Worm (Caenorhabditis elegans) whole organism, L2 larva: ENCODE measurements around the gene dnj-25.

Experiments
- C34F6.9 ChIP-seq: fragments of 150-350 bp; optimal IDR thresholded peaks from 2 replicates; lab custom pipeline; 2014; ENCODE audit warnings: missing biosample characterization, missing genetic modification characterization
- F13H6.1 ChIP-seq: sonication (generic microtip); optimal IDR thresholded peaks from 2 replicates; lab custom pipeline; 2016; ENCODE audit warnings: missing genetic modification characterization, missing compliant biosample characterization
- R02D3.7 ChIP-seq: fragments of 150-350 bp; optimal IDR thresholded peaks from 2 replicates; lab custom pipeline; 2014; ENCODE audit warnings: missing biosample characterization, missing genetic modification characterization
- ZK546.5 ChIP-seq: sonication (generic microtip); optimal IDR thresholded peaks from 2 replicates; lab custom pipeline; 2017; ENCODE audit warnings: missing biosample characterization, missing genetic modification characterization
- alr-1 ChIP-seq: fragments of 150-350 bp; optimal IDR thresholded peaks from 2 replicates; lab custom pipeline; 2014; ENCODE audit warnings: missing biosample characterization, missing genetic modification characterization
- aly-2 ChIP-seq: fragments of 150-350 bp; optimal IDR thresholded peaks from 2 replicates; lab custom pipeline; 2014; ENCODE audit warnings: missing biosample characterization, missing genetic modification characterization
- ama-1 ChIP-seq: fragments of 150-350 bp; optimal IDR thresholded peaks from 2 replicates; lab custom pipeline; 2018; ENCODE audit warnings: inconsistent platforms
- blmp-1 ChIP-seq: sonication (generic microtip); optimal IDR thresholded peaks from 2 replicates; lab custom pipeline; 2017; ENCODE audit warnings: missing genetic modification characterization, mild to moderate bottlenecking, missing compliant biosample characterization, antibody characterized with exemption, moderate library complexity; ENCODE audit not compliant: insufficient read depth
- ceh-16 ChIP-seq: fragments of 150-350 bp; optimal IDR thresholded peaks from 2 replicates; lab custom pipeline; 2014; ENCODE audit warnings: missing biosample characterization, missing genetic modification characterization
- ceh-82 ChIP-seq: fragments of 150-350 bp; optimal IDR thresholded peaks from 2 replicates; lab custom pipeline; 2014; ENCODE audit warnings: missing biosample characterization, missing genetic modification characterization
- crh-2 ChIP-seq: sonication (generic microtip); optimal IDR thresholded peaks from 2 replicates; lab custom pipeline; 2017; ENCODE audit warnings: missing biosample characterization, missing genetic modification characterization
- dmd-4 ChIP-seq: sonication (generic microtip); optimal IDR thresholded peaks from 2 replicates; lab custom pipeline; 2017; ENCODE audit warnings: missing biosample characterization, missing genetic modification characterization
- egl-27 ChIP-seq: sonication (generic microtip); optimal IDR thresholded peaks from 3 replicates; lab custom pipeline; 2017; ENCODE audit warnings: missing biosample characterization, missing genetic modification reagents, missing genetic modification characterization
- elt-1 ChIP-seq: fragments of 150-350 bp; optimal IDR thresholded peaks from 2 replicates; lab custom pipeline; 2014; ENCODE audit warnings: missing biosample characterization, missing genetic modification characterization
- elt-3 ChIP-seq: sonication (generic microtip); optimal IDR thresholded peaks from 2 replicates; lab custom pipeline; 2017; ENCODE audit warnings: missing biosample characterization, missing genetic modification characterization
- fos-1 ChIP-seq: fragments of 150-350 bp; optimal IDR thresholded peaks from 2 replicates; lab custom pipeline; 2014; ENCODE audit warnings: missing biosample characterization, missing genetic modification characterization
- gmeb-1 ChIP-seq: fragments of 150-350 bp; optimal IDR thresholded peaks from 2 replicates; lab custom pipeline; 2014; ENCODE audit warnings: missing biosample characterization, missing genetic modification characterization
- lin-11 ChIP-seq: fragments of 150-350 bp; sonication (generic microtip); optimal IDR thresholded peaks from 2 replicates; lab custom pipeline; 2014; ENCODE audit warnings: missing biosample characterization, missing genetic modification characterization, inconsistent platforms, mixed read lengths
- lin-13 ChIP-seq: fragments of 150-350 bp; optimal IDR thresholded peaks from 2 replicates; lab custom pipeline; 2014; ENCODE audit warnings: missing biosample characterization, missing genetic modification reagents, missing genetic modification characterization
- lin-39 ChIP-seq: fragments of 150-350 bp; optimal IDR thresholded peaks from 2 replicates; lab custom pipeline; 2014; ENCODE audit warnings: missing biosample characterization, missing genetic modification reagents, missing genetic modification characterization
- lsy-2 ChIP-seq, 2 experiments: fragments of 150-350 bp in 1 of 2; sonication (generic microtip) in 1 of 2; optimal IDR thresholded peaks; 2 replicates each; lab custom pipeline; 2014 to 2017; ENCODE audit warnings: missing biosample characterization in 2 of 2, missing genetic modification characterization in 2 of 2
- mab-5 ChIP-seq: fragments of 150-350 bp; optimal IDR thresholded peaks from 2 replicates; lab custom pipeline; 2014; ENCODE audit warnings: missing biosample characterization, missing genetic modification characterization
- mdl-1 ChIP-seq, 2 experiments: fragments of 150-350 bp in 1 of 2; sonication (generic microtip) in 1 of 2; optimal IDR thresholded peaks; 2 replicates each; lab custom pipeline; 2017; ENCODE audit warnings: missing biosample characterization in 2 of 2, missing genetic modification characterization in 2 of 2
- nhr-10 ChIP-seq: sonication (generic microtip); optimal IDR thresholded peaks from 2 replicates; lab custom pipeline; 2017; ENCODE audit warnings: missing biosample characterization, missing genetic modification characterization
- nhr-11 ChIP-seq: fragments of 150-350 bp; optimal IDR thresholded peaks from 2 replicates; lab custom pipeline; 2014; ENCODE audit warnings: missing biosample characterization, missing genetic modification characterization
- nhr-12 ChIP-seq: fragments of 150-350 bp; optimal IDR thresholded peaks from 2 replicates; lab custom pipeline; 2014; ENCODE audit warnings: missing biosample characterization, missing genetic modification characterization
- nhr-129 ChIP-seq: fragments of 150-350 bp; optimal IDR thresholded peaks from 2 replicates; lab custom pipeline; 2014; ENCODE audit warnings: missing biosample characterization, missing genetic modification characterization
- nhr-21 ChIP-seq: fragments of 150-350 bp; optimal IDR thresholded peaks from 2 replicates; lab custom pipeline; 2014; ENCODE audit warnings: missing biosample characterization, missing genetic modification characterization
- nhr-23 ChIP-seq: fragments of 150-350 bp; optimal IDR thresholded peaks from 2 replicates; lab custom pipeline; 2014; ENCODE audit warnings: missing biosample characterization, missing genetic modification reagents, missing genetic modification characterization
- nhr-237 ChIP-seq: fragments of 150-350 bp; optimal IDR thresholded peaks from 2 replicates; lab custom pipeline; 2014; ENCODE audit warnings: missing biosample characterization, missing genetic modification characterization
- nhr-25 ChIP-seq: fragments of 150-350 bp; sonication (generic microtip); optimal IDR thresholded peaks from 3 replicates; lab custom pipeline; 2014; ENCODE audit warnings: missing biosample characterization, missing genetic modification characterization
- nhr-6 ChIP-seq: fragments of 150-350 bp; optimal IDR thresholded peaks from 2 replicates; lab custom pipeline; 2014; ENCODE audit warnings: missing biosample characterization, missing genetic modification characterization
- sem-4 ChIP-seq: fragments of 150-350 bp; optimal IDR thresholded peaks from 2 replicates; lab custom pipeline; 2014; ENCODE audit warnings: missing biosample characterization, missing genetic modification reagents, missing genetic modification characterization
- sma-3 ChIP-seq: sonication (generic microtip); optimal IDR thresholded peaks from 2 replicates; lab custom pipeline; 2016; ENCODE audit warnings: missing genetic modification reagents, missing genetic modification characterization, missing compliant biosample characterization
- sma-9 ChIP-seq, 2 experiments: fragments of 150-350 bp in 1 of 2; sonication (generic microtip) in 1 of 2; optimal IDR thresholded peaks; 2 replicates each; lab custom pipeline; 2014 to 2016; ENCODE audit warnings: missing genetic modification characterization in 2 of 2, mild to moderate bottlenecking in 1 of 2, missing biosample characterization in 1 of 2, missing compliant biosample characterization in 1 of 2, missing genetic modification reagents in 1 of 2, moderate library complexity in 1 of 2
- snpc-4 ChIP-seq: fragments of 150-350 bp; optimal IDR thresholded peaks from 2 replicates; lab custom pipeline; 2014; ENCODE audit warnings: missing biosample characterization, missing genetic modification characterization
- unc-39 ChIP-seq: fragments of 150-350 bp; optimal IDR thresholded peaks from 2 replicates; lab custom pipeline; 2014; ENCODE audit warnings: missing biosample characterization, missing genetic modification characterization
- unc-55 ChIP-seq: fragments of 150-350 bp; sonication (generic microtip); optimal IDR thresholded peaks from 3 replicates; lab custom pipeline; 2014; ENCODE audit warnings: missing biosample characterization, missing genetic modification reagents, missing genetic modification characterization
- unc-62 ChIP-seq: fragments of 150-350 bp; optimal IDR thresholded peaks from 2 replicates; lab custom pipeline; 2014; ENCODE audit warnings: missing biosample characterization, missing genetic modification reagents, missing genetic modification characterization
- ztf-1 ChIP-seq: fragments of 200-800 bp; sonication (Bioruptor generic); conservative IDR thresholded peaks from 2 replicates; pipeline ENCODE4 v1.3.6; 2022; ENCODE audit warnings: missing genetic modification characterization, missing compliant biosample characterization
- ztf-11 ChIP-seq: sonication (generic microtip); optimal IDR thresholded peaks from 2 replicates; lab custom pipeline; 2017; ENCODE audit warnings: missing biosample characterization, missing genetic modification characterization
- ztf-4 ChIP-seq: fragments of 150-350 bp; optimal IDR thresholded peaks from 2 replicates; lab custom pipeline; 2014; ENCODE audit warnings: missing biosample characterization, missing genetic modification characterization

dnj-25 gene

DNA sequence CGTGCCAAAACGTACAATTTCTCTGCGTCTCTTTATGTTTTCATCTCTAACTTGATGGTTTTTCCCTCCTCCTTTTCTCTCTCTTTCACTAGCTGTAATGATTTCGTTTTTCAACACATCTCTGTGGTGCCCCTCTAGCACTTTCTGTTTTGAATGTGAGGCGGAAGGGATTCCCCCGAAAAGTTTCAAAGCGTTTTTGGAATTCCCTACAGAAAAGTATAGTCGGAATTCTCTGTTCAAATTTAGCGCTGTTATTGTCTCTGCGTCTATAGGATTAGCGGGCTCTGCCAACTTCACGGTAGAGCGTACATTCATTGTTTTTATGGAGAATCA is 31.2 kb downstream of the dnj-25 start (continued):
- TF ChIP-seq sma-3 (GFP tag; lab: Kevin White, UChicago) (no peak), ztf-11 (tag; lab: Kevin White, UChicago) (no peak), sem-4 (tag; lab: Kevin White, UChicago) (no peak), nhr-23 (tag; lab: Kevin White, UChicago) (no peak), R02D3.7 (tag; lab: Kevin White, UChicago) (no peak), nhr-11 (tag; lab: Kevin White, UChicago) (no peak)

DNA sequence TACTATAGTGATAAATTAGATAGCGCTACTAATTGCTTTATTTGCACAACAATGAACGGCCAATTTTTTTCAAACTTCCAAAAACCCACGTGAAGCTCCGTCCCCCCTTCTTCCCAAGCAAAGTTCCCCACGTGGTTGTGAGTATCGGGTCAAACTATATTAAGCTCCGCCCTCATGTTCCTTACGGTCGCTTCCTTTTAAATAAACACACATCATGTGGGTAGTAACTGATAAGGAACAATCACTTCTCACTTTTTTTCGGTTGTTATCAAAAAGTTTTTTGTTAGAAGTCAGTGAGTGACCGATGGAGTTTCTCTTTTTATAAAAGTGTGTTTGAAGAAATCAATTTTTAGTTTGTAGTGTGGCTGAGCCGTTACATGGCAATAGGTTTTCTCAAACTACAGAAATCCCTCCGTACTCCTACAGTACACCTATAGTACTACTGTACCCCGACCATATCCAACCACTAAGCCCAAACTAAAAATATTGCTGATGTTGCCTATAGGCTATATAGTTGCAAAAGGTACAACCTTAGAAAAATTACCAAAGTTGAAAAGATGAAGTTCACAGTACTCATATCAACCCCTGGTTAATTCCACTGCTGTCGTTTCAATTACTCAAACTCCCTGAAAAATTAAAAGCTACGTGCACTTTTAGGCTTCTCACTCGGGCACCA is 31.7 kb downstream of the dnj-25 start:
- TF ChIP-seq crh-2 (tag; lab: Kevin White, UChicago) (peak; percentile 55), unc-62 (GFP tag; lab: Kevin White, UChicago) (no peak), snpc-4 (no peak), gmeb-1 (tag; lab: Kevin White, UChicago) (peak; percentile 70), ztf-1 (GFP tag; lab: Robert Waterston, UW) (no peak), nhr-129 (tag; lab: Kevin White, UChicago) (peak; percentile 35), mdl-1 (tag; optimal IDR thresholded peaks at IDR 0.05; lab: Kevin White, UChicago) (peak; percentile 48 to 77), sma-9 (GFP tag; optimal IDR thresholded peaks at IDR 0.05; lab: Kevin White, UChicago) (peak; percentile 87), sma-9 (tag; optimal IDR thresholded peaks at IDR 0.05; lab: Kevin White, UChicago) (no peak), fos-1 (peak; percentile 57), sma-3 (GFP tag; lab: Kevin White, UChicago) (peak; percentile 63), sem-4 (tag; lab: Kevin White, UChicago) (peak; percentile 6), F13H6.1 (tag; lab: Kevin White, UChicago) (peak; percentile 81)

DNA sequence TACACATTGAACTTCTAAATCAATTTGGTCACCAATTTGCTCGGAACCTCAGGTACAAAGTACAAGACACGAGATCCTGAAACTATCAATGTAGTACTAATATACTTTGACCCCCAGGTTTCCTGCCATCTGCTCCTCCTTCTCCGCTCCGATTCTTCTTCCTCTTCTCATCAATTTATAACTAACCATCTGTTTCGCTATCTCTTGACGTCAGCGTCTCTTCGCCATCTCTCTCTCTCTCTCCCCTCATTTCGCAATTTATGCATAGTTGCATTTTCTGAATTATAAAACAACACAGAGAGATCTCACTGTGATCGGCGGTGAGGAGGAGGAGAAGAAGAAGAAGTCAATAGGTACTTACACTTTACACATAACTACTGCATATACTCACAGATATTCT is 32.4 kb downstream of the dnj-25 start:
- TF ChIP-seq sma-9 (GFP tag; optimal IDR thresholded peaks at IDR 0.05; lab: Kevin White, UChicago): peak; percentile 73
- TF ChIP-seq sma-9 (tag; optimal IDR thresholded peaks at IDR 0.05; lab: Kevin White, UChicago): no peak
- no peak for TF ChIP-seq lin-39
- peak; percentile 86 for TF ChIP-seq nhr-129 (tag; lab: Kevin White, UChicago)
- TF ChIP-seq lsy-2 (tag; optimal IDR thresholded peaks at IDR 0.05; lab: Kevin White, UChicago): peak in 1 of 2 experiments; percentile 41
- peak; percentile 20 for TF ChIP-seq lin-13 (GFP tag; lab: Kevin White, UChicago)
- TF ChIP-seq mab-5 (tag; lab: Kevin White, UChicago): peak; percentile 50
- TF ChIP-seq blmp-1: no peak
- peak; percentile 80 for TF ChIP-seq unc-55
- no peak for TF ChIP-seq elt-3 (tag; lab: Kevin White, UChicago)
- peak; percentile 14 for TF ChIP-seq ama-1
- no peak for TF ChIP-seq lin-11 (tag; lab: Kevin White, UChicago)
- TF ChIP-seq nhr-237 (tag; lab: Kevin White, UChicago): no peak
- TF ChIP-seq unc-39 (tag; lab: Kevin White, UChicago): no peak
- peak; percentile 6 for TF ChIP-seq F13H6.1 (tag; lab: Kevin White, UChicago)
- TF ChIP-seq nhr-6 (tag; lab: Kevin White, UChicago): peak; percentile 36
- peak; percentile 22 for TF ChIP-seq sem-4 (tag; lab: Kevin White, UChicago)
- TF ChIP-seq C34F6.9 (tag; lab: Kevin White, UChicago): peak; percentile 59

DNA sequence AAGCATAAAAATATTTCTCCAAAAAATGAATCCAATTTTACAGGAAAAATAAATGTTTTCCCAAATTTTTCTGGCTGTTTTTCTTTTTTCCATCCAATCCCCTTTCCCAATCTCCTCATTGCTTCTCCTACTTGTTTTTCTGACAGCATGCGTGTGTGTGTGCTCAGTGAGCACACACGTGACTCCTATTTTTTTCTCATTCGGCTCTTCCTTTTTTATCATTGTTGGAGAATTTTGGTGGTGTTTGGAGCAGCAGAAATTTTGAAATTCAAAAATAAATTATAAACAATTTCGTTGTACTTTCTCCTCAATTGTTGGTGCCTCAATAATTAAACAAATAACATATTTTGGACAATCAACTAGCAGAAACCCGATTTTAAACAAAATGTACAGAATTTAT is 33.5 kb downstream of the dnj-25 start:
- TF ChIP-seq ceh-82 (no peak), unc-62 (GFP tag; lab: Kevin White, UChicago) (no peak), F13H6.1 (tag; lab: Kevin White, UChicago) (no peak), mdl-1 (tag; optimal IDR thresholded peaks at IDR 0.05; lab: Kevin White, UChicago) (peak in 1 of 2 experiments; percentile 56), sma-3 (GFP tag; lab: Kevin White, UChicago) (no peak), nhr-10 (tag; lab: Kevin White, UChicago) (no peak), nhr-21 (tag; lab: Kevin White, UChicago) (no peak), unc-39 (tag; lab: Kevin White, UChicago) (no peak), nhr-6 (tag; lab: Kevin White, UChicago) (no peak), elt-3 (tag; lab: Kevin White, UChicago) (no peak), snpc-4 (no peak), ztf-1 (GFP tag; lab: Robert Waterston, UW) (no peak), lsy-2 (tag; optimal IDR thresholded peaks at IDR 0.05; lab: Kevin White, UChicago) (peak in 1 of 2 experiments; percentile 32), mab-5 (tag; lab: Kevin White, UChicago) (no peak), C34F6.9 (tag; lab: Kevin White, UChicago) (peak; percentile 14), crh-2 (tag; lab: Kevin White, UChicago) (no peak), egl-27 (tag; lab: Kevin White, UChicago) (no peak), aly-2 (no peak), alr-1 (tag; lab: Kevin White, UChicago) (no peak), sem-4 (tag; lab: Kevin White, UChicago) (no peak), ceh-16 (tag; lab: Kevin White, UChicago) (no peak), elt-1 (tag; lab: Kevin White, UChicago) (no peak), lin-39 (no peak), lin-13 (GFP tag; lab: Kevin White, UChicago) (no peak), lin-11 (tag; lab: Kevin White, UChicago) (no peak), ZK546.5 (no peak), gmeb-1 (tag; lab: Kevin White, UChicago) (no peak), nhr-12 (tag; lab: Kevin White, UChicago) (no peak), ztf-4 (tag; lab: Kevin White, UChicago) (no peak), nhr-25 (no peak), dmd-4 (tag; lab: Kevin White, UChicago) (no peak), nhr-237 (tag; lab: Kevin White, UChicago) (no peak), unc-55 (peak; percentile 47), blmp-1 (no peak)
